Worm (Caenorhabditis elegans): ENCODE results near the gene ZK1307.3.
A peak's percentile ranks its signal among the peaks of the same experiment; 100 is the strongest.

The ZK1307.3 gene

ce11 chrII:9603419-9603818, 49.4 kb downstream of the ZK1307.3 start (continued):
- TF ChIP-seq ceh-82 (tag; optimal IDR thresholded peaks at IDR 0.05) (no peak), peb-1 (tag; optimal IDR thresholded peaks at IDR 0.05) (no peak), ZK546.5 (tag; optimal IDR thresholded peaks at IDR 0.05) (no peak), blmp-1 (tag; optimal IDR thresholded peaks at IDR 0.05; ENCODE audit: insufficient read depth) (peak; percentile 96)

- TF ChIP-seq egl-27 (tag; optimal IDR thresholded peaks at IDR 0.05) (no peak), mab-5 (tag; optimal IDR thresholded peaks at IDR 0.05) (no peak), mbf-1 (tag; optimal IDR thresholded peaks at IDR 0.05) (no peak), nhr-237 (tag; optimal IDR thresholded peaks at IDR 0.05) (no peak), nhr-12 (tag; optimal IDR thresholded peaks at IDR 0.05) (no peak), nhr-77 (tag; optimal IDR thresholded peaks at IDR 0.05) (no peak), nhr-25 (tag; optimal IDR thresholded peaks at IDR 0.05) (no peak), gmeb-1 (tag; optimal IDR thresholded peaks at IDR 0.05) (peak; percentile 17), peb-1 (tag; optimal IDR thresholded peaks at IDR 0.05) (no peak), sma-9 (GFP tag; optimal IDR thresholded peaks at IDR 0.05) (peak; percentile 55), sma-9 (tag; optimal IDR thresholded peaks at IDR 0.05) (no peak), blmp-1 (tag; optimal IDR thresholded peaks at IDR 0.05; ENCODE audit: insufficient read depth) (peak; percentile 45), unc-62 (GFP tag; optimal IDR thresholded peaks at IDR 0.05) (no peak), fos-1 (tag; optimal IDR thresholded peaks at IDR 0.05) (no peak), ztf-4 (tag; optimal IDR thresholded peaks at IDR 0.05) (no peak), crh-2 (tag; optimal IDR thresholded peaks at IDR 0.05) (peak; percentile 42), lin-11 (tag; optimal IDR thresholded peaks at IDR 0.05) (no peak), elt-1 (tag; optimal IDR thresholded peaks at IDR 0.05) (no peak)
Observed at ce11 chrII:9602566-9602965, 50.3 kb downstream of the ZK1307.3 start.
